Worm (Caenorhabditis elegans): ENCODE results near the gene sfa-1.

DNA sequence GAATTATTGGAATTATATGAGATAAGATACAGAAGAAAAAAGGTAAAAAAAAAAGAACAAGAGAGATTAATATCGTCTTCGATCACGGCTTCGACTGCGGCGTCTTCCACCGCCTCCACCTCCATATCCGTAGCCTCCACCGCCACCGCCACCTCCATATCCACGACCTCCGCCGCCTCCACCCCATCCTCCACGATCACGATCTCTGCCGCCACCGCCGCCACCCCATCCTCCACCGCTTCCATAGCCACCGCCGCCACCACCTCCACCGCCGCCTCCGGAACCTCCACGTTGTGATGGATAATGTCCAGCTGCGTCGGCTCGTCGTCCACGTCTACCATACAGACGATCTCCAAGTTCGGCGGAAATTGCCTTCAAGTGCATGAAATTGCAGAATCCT lies 6.0 kb upstream of the sfa-1 start:
- no peak for TF ChIP-seq ref-1 (GFP tag; conservative IDR thresholded peaks at IDR 0.05)
- TF ChIP-seq med-1 (GFP tag; optimal IDR thresholded peaks at IDR 0.05; ENCODE audit: insufficient read depth) = no peak
- no peak for TF ChIP-seq flt-1 (GFP tag; IDR thresholded peaks at IDR 0.05)
- 0 out of 2 replicates have a peak, but pooled peaks have one; percentile 51 for TF ChIP-seq tab-1 (GFP tag; IDR thresholded peaks at IDR 0.05)
- no peak for TF ChIP-seq T22C8.4 (GFP tag; IDR thresholded peaks at IDR 0.05)
- TF ChIP-seq ztf-23 (GFP tag; IDR thresholded peaks at IDR 0.05) = no peak
- no peak for TF ChIP-seq cog-1 (tag; optimal IDR thresholded peaks at IDR 0.05)
- no peak for TF ChIP-seq klf-2 (GFP tag; conservative IDR thresholded peaks at IDR 0.05)
- TF ChIP-seq ztf-29 (GFP tag; IDR thresholded peaks at IDR 0.05) = no peak
